Worm (Caenorhabditis elegans) whole organism, L3 larva: Measurements from ENCODE around the gene ZK1055.4.

ENCODE experiments used
- ceh-16 ChIP-seq: sonication (generic microtip); optimal IDR thresholded peaks from 2 replicates; lab custom pipeline; 2017; ENCODE audit warnings: missing biosample characterization, missing genetic modification characterization
- ceh-28 ChIP-seq: fragments of 150-350 bp; optimal IDR thresholded peaks from 2 replicates; lab custom pipeline; 2014; ENCODE audit warnings: missing biosample characterization, missing genetic modification reagents, missing genetic modification characterization
- ceh-82 ChIP-seq: fragments of 150-350 bp; optimal IDR thresholded peaks from 2 replicates; lab custom pipeline; 2014; ENCODE audit warnings: missing biosample characterization, missing genetic modification characterization
- ceh-9 ChIP-seq: sonication (generic microtip); optimal IDR thresholded peaks from 2 replicates; lab custom pipeline; 2018; ENCODE audit warnings: missing biosample characterization, missing genetic modification characterization
- egl-27 ChIP-seq: sonication (generic microtip); optimal IDR thresholded peaks from 4 replicates; lab custom pipeline; 2017; ENCODE audit warnings: missing biosample characterization, missing genetic modification reagents, missing genetic modification characterization
- egl-5 ChIP-seq: fragments of 150-350 bp; optimal IDR thresholded peaks from 2 replicates; lab custom pipeline; 2017; ENCODE audit warnings: missing biosample characterization, missing genetic modification reagents, missing genetic modification characterization, inconsistent platforms
- elt-1 ChIP-seq: fragments of 150-350 bp; optimal IDR thresholded peaks from 2 replicates; lab custom pipeline; 2014; ENCODE audit warnings: missing biosample characterization, missing genetic modification characterization
- elt-2 ChIP-seq: sonication (generic microtip); optimal IDR thresholded peaks from 2 replicates; lab custom pipeline; 2016; ENCODE audit warnings: missing genetic modification reagents, mild to moderate bottlenecking, missing genetic modification characterization, missing compliant biosample characterization
- elt-3 ChIP-seq, 3 experiments: fragments of 150-350 bp in 1 of 3; sonication (generic microtip) in 2 of 3; optimal IDR thresholded peaks; 2 replicates in 2 of 3; 4 replicates in 1 of 3; lab custom pipeline; 2014 to 2017; ENCODE audit warnings: missing biosample characterization in 3 of 3, missing genetic modification characterization in 3 of 3
- eor-1 ChIP-seq, 2 experiments: fragments of 150-350 bp; optimal IDR thresholded peaks; 2 replicates each; lab custom pipeline; 2014 to 2018; ENCODE audit warnings: missing biosample characterization in 2 of 2, missing genetic modification characterization in 2 of 2
- fkh-10 ChIP-seq: sonication (generic microtip); optimal IDR thresholded peaks from 2 replicates; lab custom pipeline; 2017; ENCODE audit warnings: missing biosample characterization, missing genetic modification reagents, missing genetic modification characterization
- fkh-2 ChIP-seq: fragments of 150-350 bp; optimal IDR thresholded peaks from 2 replicates; lab custom pipeline; 2014; ENCODE audit warnings: missing biosample characterization, missing genetic modification reagents, missing genetic modification characterization
- fos-1 ChIP-seq: fragments of 150-350 bp; optimal IDR thresholded peaks from 2 replicates; lab custom pipeline; 2014; ENCODE audit warnings: missing biosample characterization, missing genetic modification characterization
- lsy-12 ChIP-seq: sonication (generic microtip); optimal IDR thresholded peaks from 2 replicates; lab custom pipeline; 2016; ENCODE audit warnings: mild to moderate bottlenecking, missing genetic modification characterization, missing compliant biosample characterization
- mdl-1 ChIP-seq: fragments of 150-350 bp; optimal IDR thresholded peaks from 2 replicates; lab custom pipeline; 2014; ENCODE audit warnings: missing biosample characterization, missing genetic modification characterization
- nfya-1 ChIP-seq: sonication (generic microtip); optimal IDR thresholded peaks from 2 replicates; lab custom pipeline; 2017; ENCODE audit warnings: missing genetic modification characterization, mild to moderate bottlenecking, missing compliant biosample characterization, antibody characterized with exemption, moderate library complexity; ENCODE audit not compliant: insufficient read depth
- nhr-23 ChIP-seq: fragments of 150-350 bp; optimal IDR thresholded peaks from 2 replicates; lab custom pipeline; 2014; ENCODE audit warnings: missing biosample characterization, missing genetic modification reagents, missing genetic modification characterization
- nhr-237 ChIP-seq: fragments of 150-350 bp; optimal IDR thresholded peaks from 2 replicates; lab custom pipeline; 2014; ENCODE audit warnings: missing biosample characterization, missing genetic modification characterization
- nhr-25 ChIP-seq: sonication (generic microtip); optimal IDR thresholded peaks from 2 replicates; lab custom pipeline; 2017; ENCODE audit warnings: missing biosample characterization, missing genetic modification characterization
- nhr-43 ChIP-seq: sonication (generic microtip); optimal IDR thresholded peaks from 2 replicates; lab custom pipeline; 2016; ENCODE audit warnings: mild to moderate bottlenecking, missing genetic modification characterization, missing compliant biosample characterization; ENCODE audit not compliant: poor library complexity, severe bottlenecking
- pha-4 ChIP-seq: fragments of 150-350 bp; optimal IDR thresholded peaks from 2 replicates; lab custom pipeline; 2014; ENCODE audit warnings: missing biosample characterization, missing genetic modification reagents, missing genetic modification characterization
- pqm-1 ChIP-seq: fragments of 150-350 bp; optimal IDR thresholded peaks from 2 replicates; lab custom pipeline; 2017; ENCODE audit warnings: missing biosample characterization, missing genetic modification characterization, inconsistent platforms
- sea-2 ChIP-seq: fragments of 150-350 bp; sonication (generic microtip); optimal IDR thresholded peaks from 4 replicates; lab custom pipeline; 2014; ENCODE audit warnings: missing biosample characterization, missing genetic modification reagents, missing genetic modification characterization
- skn-1 ChIP-seq: fragments of 150-350 bp; optimal IDR thresholded peaks from 2 replicates; lab custom pipeline; 2014; ENCODE audit warnings: missing biosample characterization, missing genetic modification characterization
- snpc-4 ChIP-seq: fragments of 150-350 bp; optimal IDR thresholded peaks from 2 replicates; lab custom pipeline; 2014; ENCODE audit warnings: missing biosample characterization, missing genetic modification characterization
- tbx-2 ChIP-seq: sonication (generic microtip); optimal IDR thresholded peaks from 2 replicates; lab custom pipeline; 2016; ENCODE audit warnings: mild to moderate bottlenecking, missing genetic modification characterization, missing compliant biosample characterization
- unc-62 ChIP-seq: fragments of 150-350 bp; sonication (generic microtip); optimal IDR thresholded peaks from 4 replicates; lab custom pipeline; 2014; ENCODE audit warnings: missing biosample characterization, missing genetic modification reagents, missing genetic modification characterization
- zag-1 ChIP-seq: fragments of 150-350 bp; optimal IDR thresholded peaks from 2 replicates; lab custom pipeline; 2014; ENCODE audit warnings: missing biosample characterization, missing genetic modification characterization
- ztf-11 ChIP-seq: fragments of 150-350 bp; optimal IDR thresholded peaks from 2 replicates; lab custom pipeline; 2014; ENCODE audit warnings: missing biosample characterization, missing genetic modification characterization

ZK1055.4 gene

DNA sequence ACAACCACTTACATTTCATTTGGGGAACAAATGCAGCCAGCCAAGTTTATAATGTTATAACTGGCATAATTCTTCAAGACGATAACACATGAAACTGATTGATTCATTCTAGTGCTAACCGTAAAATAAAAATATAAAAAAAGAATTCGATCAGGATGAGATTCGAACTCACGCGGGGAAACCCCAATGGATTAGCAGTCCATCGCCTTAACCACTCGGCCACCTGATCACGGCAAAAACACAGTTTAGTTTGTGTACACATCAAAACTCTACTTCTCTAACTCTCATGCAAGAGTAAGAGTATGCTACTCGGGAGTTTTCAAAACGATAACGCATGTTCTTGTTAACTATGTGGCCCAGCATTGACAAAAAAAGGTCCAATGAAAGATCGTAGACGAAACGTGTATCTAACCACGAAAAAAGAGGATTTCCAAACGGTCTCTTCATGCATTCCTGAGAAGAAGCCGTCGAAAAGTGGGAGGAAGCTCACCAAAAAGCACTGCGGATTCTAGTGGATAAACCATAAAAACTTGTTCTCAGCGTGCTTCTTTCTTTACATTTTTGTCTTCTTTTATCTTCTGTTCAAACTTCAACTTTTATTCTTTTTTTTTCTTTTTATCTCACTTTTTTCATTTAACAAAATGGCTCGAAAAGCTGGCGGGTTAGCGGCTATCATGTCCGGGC is 30.0 kb upstream of the ZK1055.4 start, which contains the start of gene twk-10:
TSS of gene twk-10 (plus strand) at position 634 of the 684 bp plus-strand sequence.
- no peak for TF ChIP-seq eor-1 (tag; optimal IDR thresholded peaks at IDR 0.05; lab: Kevin White, UChicago)
- TF ChIP-seq ceh-9 (tag; lab: Kevin White, UChicago) = no peak
- no peak for TF ChIP-seq skn-1 (tag; lab: Kevin White, UChicago)
- TF ChIP-seq nhr-237 (tag; lab: Kevin White, UChicago) = no peak
- no peak for TF ChIP-seq ztf-11 (tag; lab: Kevin White, UChicago)
- peak; percentile 32 for TF ChIP-seq elt-2 (tag; lab: Kevin White, UChicago)
- peak; percentile 9 for TF ChIP-seq egl-27 (tag; lab: Kevin White, UChicago)
- TF ChIP-seq pqm-1 (tag; lab: Kevin White, UChicago) = peak; percentile 5
- TF ChIP-seq elt-1 (tag; lab: Kevin White, UChicago) = no peak
- TF ChIP-seq mdl-1 (tag; lab: Kevin White, UChicago) = no peak
- TF ChIP-seq nhr-43 (tag; lab: Kevin White, UChicago) = peak; percentile 47
- TF ChIP-seq fkh-10 (GFP tag; lab: Kevin White, UChicago) = no peak
- TF ChIP-seq lsy-12 = no peak
- TF ChIP-seq unc-62 (GFP tag; lab: Kevin White, UChicago) = no peak
- no peak for TF ChIP-seq egl-5 (tag; lab: Kevin White, UChicago)
- TF ChIP-seq tbx-2 (tag; lab: Kevin White, UChicago) = no peak
- TF ChIP-seq nhr-23 (tag; lab: Kevin White, UChicago) = peak; percentile 12
- peak; percentile 60 for TF ChIP-seq pha-4 (tag; lab: Kevin White, UChicago)

DNA sequence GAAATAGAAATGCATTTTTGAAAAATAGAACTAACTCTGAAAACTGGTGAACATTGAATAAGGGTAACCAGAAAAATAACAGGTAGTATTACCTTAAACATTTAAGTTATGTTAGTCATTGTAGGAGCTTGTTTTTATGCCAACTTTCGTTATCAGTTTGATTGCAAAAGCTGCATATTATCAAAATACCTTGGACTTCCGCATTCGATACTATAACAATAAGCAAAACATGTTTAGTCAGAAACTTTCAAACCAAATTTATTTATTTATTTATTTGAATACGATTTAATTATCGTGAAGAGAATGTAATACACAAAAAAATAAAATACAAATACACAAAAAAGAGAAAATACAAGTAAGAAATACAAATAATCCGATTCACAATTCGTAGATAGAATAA is 27.6 kb upstream of the ZK1055.4 start, which contains the start of gene K04A8.19:
TSS of gene K04A8.19 (minus strand) at position 101 of the 400 bp plus-strand sequence.
- TF ChIP-seq fos-1 (tag; lab: Kevin White, UChicago) (no peak), eor-1 (tag; optimal IDR thresholded peaks at IDR 0.05; lab: Kevin White, UChicago) (no peak), nfya-1 (tag; lab: Kevin White, UChicago) (no peak), elt-1 (tag; lab: Kevin White, UChicago) (no peak), sea-2 (GFP tag; lab: Kevin White, UChicago) (no peak)

DNA sequence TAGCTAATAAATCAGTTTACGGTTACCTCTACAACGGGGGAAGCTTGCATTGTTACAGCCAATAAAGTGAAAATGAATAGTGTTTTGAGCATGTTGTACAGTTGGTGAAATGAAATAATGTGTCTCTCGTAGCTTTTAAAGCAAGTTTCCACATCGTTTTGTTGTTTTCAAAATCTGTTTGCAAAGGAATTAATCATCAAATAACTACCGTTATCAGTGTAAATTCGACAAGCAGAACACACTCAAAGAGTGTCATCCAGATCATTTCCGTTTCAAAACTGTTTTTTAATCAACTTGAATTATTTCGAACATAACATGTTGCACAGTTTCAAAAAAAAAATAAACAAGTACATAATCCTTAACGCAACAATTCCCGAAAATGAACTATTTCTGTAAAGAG is 24.8 kb upstream of the ZK1055.4 start, which contains the start of gene spp-27:
TSS of gene spp-27 (minus strand) at position 101 of the 400 bp plus-strand sequence.
- TF ChIP-seq fkh-10 (GFP tag; lab: Kevin White, UChicago) (no peak), elt-2 (tag; lab: Kevin White, UChicago) (no peak), nfya-1 (tag; lab: Kevin White, UChicago) (no peak)

DNA sequence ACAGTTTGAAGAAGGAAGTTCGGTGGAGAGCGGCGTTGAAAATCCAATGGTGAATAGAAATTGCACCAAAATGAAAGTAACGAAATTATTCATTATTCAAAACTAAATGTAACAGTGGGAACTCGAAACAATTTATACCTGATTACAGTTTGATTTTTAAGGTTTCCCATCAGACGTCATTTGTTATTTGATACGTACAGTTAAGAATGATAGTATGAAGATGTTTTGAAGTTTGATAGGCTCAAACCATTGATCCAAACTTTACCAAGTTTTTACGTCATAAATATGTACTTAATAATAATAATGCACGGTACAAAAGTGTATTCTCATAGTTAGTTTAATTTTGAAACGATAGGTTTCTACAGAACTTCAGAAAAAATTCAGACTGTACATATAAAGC is 23.8 kb upstream of the ZK1055.4 start, which contains the start of gene spp-20:
TSS of gene spp-20 (minus strand) at position 101 of the 400 bp plus-strand sequence.
- no peak for TF ChIP-seq elt-3 (tag; optimal IDR thresholded peaks at IDR 0.05; lab: Kevin White, UChicago)
- no peak for TF ChIP-seq ceh-82
- no peak for TF ChIP-seq pha-4 (tag; lab: Kevin White, UChicago)
- no peak for TF ChIP-seq nhr-25 (tag; lab: Kevin White, UChicago)
- TF ChIP-seq eor-1 (tag; optimal IDR thresholded peaks at IDR 0.05; lab: Kevin White, UChicago) = no peak
- TF ChIP-seq ceh-16 (tag; lab: Kevin White, UChicago) = no peak
- no peak for TF ChIP-seq mdl-1 (tag; lab: Kevin White, UChicago)
- TF ChIP-seq lsy-12 = no peak
- TF ChIP-seq snpc-4 = no peak
- no peak for TF ChIP-seq ceh-28 (tag; lab: Kevin White, UChicago)
- TF ChIP-seq fkh-2 (tag; lab: Kevin White, UChicago) = no peak

DNA sequence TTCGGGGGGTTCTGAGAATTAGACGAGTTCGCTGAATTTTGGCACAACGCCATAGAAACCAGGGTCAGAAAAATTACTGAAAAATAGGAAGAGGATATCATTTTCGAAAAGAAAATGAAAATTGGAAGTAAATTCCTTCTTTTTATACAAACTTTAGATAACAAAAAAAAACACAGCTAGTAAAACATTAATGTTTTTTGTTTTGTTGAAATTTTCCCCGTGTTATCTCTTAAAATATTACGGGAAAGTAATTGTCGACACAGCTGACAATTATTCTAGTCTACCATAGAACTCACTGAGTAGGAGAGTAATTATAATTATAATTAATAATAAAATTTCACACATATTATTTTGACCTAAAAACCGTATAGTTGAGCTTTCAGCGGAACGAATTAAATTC is 22.8 kb upstream of the ZK1055.4 start, which contains the start of gene spp-26:
TSS of gene spp-26 (minus strand) at position 101 of the 400 bp plus-strand sequence.
- TF ChIP-seq zag-1 (tag; lab: Kevin White, UChicago) = no peak
- TF ChIP-seq nhr-43 (tag; lab: Kevin White, UChicago) = no peak
- TF ChIP-seq pha-4 (tag; lab: Kevin White, UChicago) = no peak
